Fruit fly (Drosophila melanogaster) whole organism, prepupa: ENCODE results near the gene Sc2.
A peak's percentile ranks its signal among the peaks of the same experiment; 100 is the strongest.

ENCODE experiments used
- CG10669 ChIP-seq: fragments of 200-800 bp; sonication (Bioruptor generic); optimal IDR thresholded peaks from 3 replicates; lab custom pipeline; 2018; ENCODE audit warnings: missing biosample characterization, mild to moderate bottlenecking, missing genetic modification characterization, moderate library complexity
- CG11762 ChIP-seq: fragments of 200-800 bp; sonication (Bioruptor generic); optimal IDR thresholded peaks from 3 replicates; lab custom pipeline; 2016; ENCODE audit warnings: missing biosample characterization, missing genetic modification characterization; ENCODE audit not compliant: insufficient read depth
- CG11902 ChIP-seq: fragments of 200-800 bp; sonication (Bioruptor generic); optimal IDR thresholded peaks from 3 replicates; lab custom pipeline; 2016; ENCODE audit warnings: missing biosample characterization, missing genetic modification characterization
- CG15336 ChIP-seq: fragments of 200-800 bp; sonication (Bioruptor generic); IDR thresholded peaks from 2 replicates; pipeline ENCODE4 v1.3.6; 2022; ENCODE audit warnings: missing biosample characterization, missing genetic modification characterization
- CG1621 ChIP-seq: fragments of 200-800 bp; sonication (Bioruptor generic); optimal IDR thresholded peaks from 3 replicates; lab custom pipeline; 2018; ENCODE audit warnings: missing biosample characterization, mild to moderate bottlenecking, missing genetic modification characterization
- CG3032 ChIP-seq: fragments of 200-800 bp; optimal IDR thresholded peaks from 2 replicates; lab custom pipeline; 2019; ENCODE audit warnings: missing biosample characterization, mild to moderate bottlenecking, missing genetic modification characterization, moderate library complexity
- CG32006 ChIP-seq: fragments of 200-800 bp; sonication (Bioruptor generic); optimal IDR thresholded peaks from 3 replicates; lab custom pipeline; 2017; ENCODE audit warnings: missing biosample characterization, mild to moderate bottlenecking, missing genetic modification characterization
- CG34406 ChIP-seq: fragments of 200-800 bp; sonication (Bioruptor generic); optimal IDR thresholded peaks from 3 replicates; lab custom pipeline; 2016; ENCODE audit warnings: missing biosample characterization, missing genetic modification characterization
- CG3919 ChIP-seq: fragments of 200-800 bp; sonication (Bioruptor generic); optimal IDR thresholded peaks from 3 replicates; lab custom pipeline; 2016; ENCODE audit warnings: missing biosample characterization, missing genetic modification characterization
- CG6163 ChIP-seq: fragments of 200-800 bp; sonication (Bioruptor generic); IDR thresholded peaks from 3 replicates; pipeline ENCODE4 v1.3.6; 2022; ENCODE audit warnings: missing biosample characterization, missing genetic modification characterization
- CG6792 ChIP-seq: fragments of 200-800 bp; sonication (Bioruptor generic); optimal IDR thresholded peaks from 3 replicates; lab custom pipeline; 2016; ENCODE audit warnings: missing biosample characterization, missing genetic modification characterization
- CG6854 ChIP-seq: fragments of 200-800 bp; sonication (Bioruptor generic); optimal IDR thresholded peaks from 2 replicates; lab custom pipeline; 2017; ENCODE audit warnings: missing biosample characterization, mild to moderate bottlenecking, missing genetic modification characterization
- CG7368 ChIP-seq: fragments of 200-800 bp; sonication (Bioruptor generic); optimal IDR thresholded peaks from 3 replicates; lab custom pipeline; 2016; ENCODE audit warnings: missing biosample characterization, missing genetic modification characterization
- CG8119 ChIP-seq: fragments of 200-800 bp; sonication (Bioruptor generic); IDR thresholded peaks from 3 replicates; pipeline ENCODE4 v1.3.6; 2022; ENCODE audit warnings: missing biosample characterization, missing genetic modification characterization
- CG8632 ChIP-seq: fragments of 200-800 bp; sonication (Bioruptor generic); optimal IDR thresholded peaks from 3 replicates; lab custom pipeline; 2016; ENCODE audit warnings: missing biosample characterization, missing genetic modification characterization
- CG9139 ChIP-seq: fragments of 200-800 bp; sonication (Bioruptor generic); optimal IDR thresholded peaks from 3 replicates; lab custom pipeline; 2017; ENCODE audit warnings: missing biosample characterization, mild to moderate bottlenecking, missing genetic modification characterization
- Eip78C ChIP-seq: fragments of 200-800 bp; sonication (Bioruptor generic); peaks from one replicate; lab custom pipeline; 2016; ENCODE audit warnings: missing biosample characterization, missing genetic modification characterization
- Eip93F ChIP-seq: fragments of 200-800 bp; sonication (Bioruptor generic); optimal IDR thresholded peaks from 2 replicates; lab custom pipeline; 2016; ENCODE audit warnings: missing biosample characterization, mild to moderate bottlenecking, missing genetic modification characterization
- Ets21C ChIP-seq: fragments of 200-800 bp; sonication (Bioruptor generic); optimal IDR thresholded peaks from 3 replicates; lab custom pipeline; 2016; ENCODE audit warnings: missing biosample characterization, missing genetic modification characterization
- Gug ChIP-seq: fragments of 200-800 bp; sonication (Bioruptor generic); IDR thresholded peaks from 2 replicates; pipeline ENCODE4 v1.3.6; 2022; ENCODE audit warnings: missing biosample characterization, missing genetic modification characterization
- Hr38 ChIP-seq: sonication (Bioruptor generic); optimal IDR thresholded peaks from 2 replicates; lab custom pipeline; 2016; ENCODE audit warnings: missing biosample characterization, missing genetic modification characterization
- Hr4 ChIP-seq: fragments of 200-800 bp; sonication (Bioruptor generic); optimal IDR thresholded peaks from 3 replicates; lab custom pipeline; 2016; ENCODE audit warnings: missing biosample characterization, missing genetic modification characterization
- Lpt ChIP-seq: fragments of 200-800 bp; sonication (Bioruptor generic); optimal IDR thresholded peaks from 3 replicates; lab custom pipeline; 2016; ENCODE audit warnings: missing biosample characterization, missing genetic modification characterization
- OdsH ChIP-seq: fragments of 200-800 bp; sonication (Bioruptor generic); optimal IDR thresholded peaks from 3 replicates; lab custom pipeline; 2016; ENCODE audit warnings: missing biosample characterization, missing genetic modification characterization
- Sox102F ChIP-seq: fragments of 200-800 bp; sonication (Bioruptor generic); optimal IDR thresholded peaks from 2 replicates; lab custom pipeline; 2016; ENCODE audit warnings: missing biosample characterization, mild to moderate bottlenecking, missing genetic modification characterization
- Sox14 ChIP-seq: fragments of 200-800 bp; sonication (Bioruptor generic); optimal IDR thresholded peaks from 3 replicates; lab custom pipeline; 2016; ENCODE audit warnings: missing biosample characterization, missing genetic modification characterization
- Sox15 ChIP-seq: fragments of 200-800 bp; sonication (Bioruptor generic); optimal IDR thresholded peaks from 3 replicates; lab custom pipeline; 2016; ENCODE audit warnings: missing biosample characterization, missing genetic modification characterization
- achi ChIP-seq: fragments of 200-800 bp; sonication (Bioruptor generic); optimal IDR thresholded peaks from 3 replicates; lab custom pipeline; 2016; ENCODE audit warnings: missing biosample characterization, missing genetic modification characterization
- acj6 ChIP-seq: fragments of 200-800 bp; sonication (Bioruptor generic); optimal IDR thresholded peaks from 3 replicates; lab custom pipeline; 2016; ENCODE audit warnings: missing biosample characterization, missing genetic modification characterization
- dac ChIP-seq: fragments of 200-800 bp; sonication (Bioruptor generic); optimal IDR thresholded peaks from 2 replicates; lab custom pipeline; 2017; ENCODE audit warnings: missing biosample characterization, mild to moderate bottlenecking, missing genetic modification characterization
- eg ChIP-seq: fragments of 200-800 bp; sonication (Bioruptor generic); IDR thresholded peaks from 3 replicates; pipeline ENCODE4 v1.3.6; 2022; ENCODE audit warnings: missing biosample characterization, missing genetic modification characterization
- fd59A ChIP-seq: fragments of 200-800 bp; sonication (Bioruptor generic); optimal IDR thresholded peaks from 2 replicates; lab custom pipeline; 2017; ENCODE audit warnings: missing biosample characterization, mild to moderate bottlenecking, missing genetic modification characterization, missing genetic modification reagents
- fkh ChIP-seq: fragments of 200-800 bp; sonication (Bioruptor generic); optimal IDR thresholded peaks from 3 replicates; lab custom pipeline; 2017; ENCODE audit warnings: missing biosample characterization, mild to moderate bottlenecking, missing genetic modification characterization, moderate library complexity
- lz ChIP-seq: fragments of 200-800 bp; sonication (Bioruptor generic); optimal IDR thresholded peaks from 3 replicates; lab custom pipeline; 2016; ENCODE audit warnings: missing biosample characterization, missing genetic modification characterization
- salr ChIP-seq, 2 experiments: fragments of 200-800 bp; sonication (Bioruptor generic); optimal IDR thresholded peaks; 3 replicates each; lab custom pipeline; 2016 to 2018; ENCODE audit warnings: missing biosample characterization in 2 of 2, missing genetic modification characterization in 2 of 2, mild to moderate bottlenecking in 1 of 2
- ss ChIP-seq, 2 experiments: fragments of 200-800 bp; sonication (Bioruptor generic); optimal IDR thresholded peaks; 2 replicates in 1 of 2; 3 replicates in 1 of 2; lab custom pipeline; 2017 to 2018; ENCODE audit warnings: mild to moderate bottlenecking in 2 of 2, missing biosample characterization in 2 of 2, missing genetic modification characterization in 2 of 2, moderate library complexity in 1 of 2
- svp ChIP-seq: fragments of 200-800 bp; sonication (Bioruptor generic); peaks from one replicate; lab custom pipeline; 2016; ENCODE audit warnings: missing biosample characterization, missing genetic modification characterization
- topi ChIP-seq: fragments of 200-800 bp; sonication (Bioruptor generic); optimal IDR thresholded peaks from 3 replicates; lab custom pipeline; 2016; ENCODE audit warnings: missing biosample characterization, missing genetic modification characterization
- vri ChIP-seq: fragments of 200-800 bp; sonication (Bioruptor generic); optimal IDR thresholded peaks from 3 replicates; lab custom pipeline; 2016; ENCODE audit warnings: missing biosample characterization, mild to moderate bottlenecking, missing genetic modification characterization

The Sc2 gene

dm6 chr3L:3923631-3924274 lies 20.5 kb downstream of the Sc2 start:
- peak; percentile 74 for TF ChIP-seq vri (GFP tag; lab: Kevin White, UChicago)
- TF ChIP-seq CG7368 (GFP tag; lab: Kevin White, UChicago): no peak

dm6 chr3L:3925487-3925886 lies 22.2 kb downstream of the Sc2 start:
- TF ChIP-seq achi (GFP tag; lab: Kevin White, UChicago) (no peak), vri (GFP tag; lab: Kevin White, UChicago) (peak; percentile 69)

DNA sequence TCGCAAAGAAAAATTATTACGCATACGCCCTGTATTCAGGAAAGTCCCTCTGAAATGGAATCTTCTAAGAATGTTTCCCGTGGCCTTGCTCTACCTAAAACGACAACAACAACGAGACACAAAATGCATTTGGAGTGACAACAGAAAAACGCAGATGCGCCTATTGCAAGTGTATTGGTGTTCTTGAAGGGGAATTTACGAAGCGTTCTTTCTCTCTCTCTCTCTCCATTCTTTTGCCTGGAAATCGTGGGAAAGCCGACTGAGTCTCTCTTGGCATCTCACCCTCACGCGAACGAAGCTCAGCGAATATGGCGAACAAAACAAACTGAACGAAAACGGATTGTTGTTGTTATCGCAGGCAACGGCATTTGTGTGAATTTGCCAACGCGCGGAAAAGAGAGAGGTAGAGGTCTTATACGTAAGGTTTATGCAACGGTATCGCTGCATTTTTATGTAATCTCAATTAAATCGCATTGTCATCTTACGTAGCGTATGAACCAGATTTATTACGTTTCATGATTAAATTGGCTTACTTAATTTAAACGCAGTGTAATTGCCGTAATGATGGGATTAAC lies 23.0 kb downstream of the Sc2 start:
- TF ChIP-seq CG8632 (GFP tag; lab: Kevin White, UChicago): no peak
- no peak for TF ChIP-seq CG1621 (tag; lab: Kevin White, UChicago)
- no peak for TF ChIP-seq CG10669 (GFP tag; lab: Kevin White, UChicago)
- peak; percentile 30 for TF ChIP-seq Eip78C (GFP tag; lab: Kevin White, UChicago)
- no peak for TF ChIP-seq lz
- TF ChIP-seq CG6792 (GFP tag; lab: Kevin White, UChicago): no peak
- no peak for TF ChIP-seq CG3919 (GFP tag; lab: Kevin White, UChicago)
- TF ChIP-seq Hr38 (GFP tag; lab: Kevin White, UChicago): no peak
- TF ChIP-seq Sox14 (GFP tag; lab: Kevin White, UChicago): no peak
- no peak for TF ChIP-seq Ets21C (GFP tag; lab: Kevin White, UChicago)
- no peak for TF ChIP-seq salr (GFP tag; optimal IDR thresholded peaks at IDR 0.05; lab: Kevin White, UChicago)
- peak; percentile 96 for TF ChIP-seq vri (GFP tag; lab: Kevin White, UChicago)
- no peak for TF ChIP-seq achi (GFP tag; lab: Kevin White, UChicago)
- TF ChIP-seq dac (GFP tag; lab: Kevin White, UChicago): no peak

DNA sequence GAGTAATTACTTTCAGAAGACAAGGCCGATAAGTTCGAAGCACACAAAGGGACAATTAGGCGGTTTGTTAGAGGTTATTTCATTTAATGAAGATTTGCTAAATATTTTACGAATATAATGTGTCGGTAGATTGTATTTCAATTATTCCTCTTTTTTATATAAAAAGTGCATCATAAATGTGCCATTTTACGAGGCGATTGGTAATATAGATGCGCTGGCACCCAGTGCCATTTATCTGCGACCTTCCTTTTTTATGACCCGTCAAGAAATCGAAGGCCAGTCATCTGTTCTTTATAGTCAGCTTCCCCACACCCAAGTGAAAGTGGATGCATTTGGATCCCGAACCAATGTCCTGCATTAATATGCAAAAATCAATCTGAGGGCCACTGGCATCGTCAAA lies 24.2 kb downstream of the Sc2 start:
- TF ChIP-seq dac (GFP tag; lab: Kevin White, UChicago) (no peak), ss (GFP tag; optimal IDR thresholded peaks at IDR 0.05; lab: Kevin White, UChicago) (no peak)

DNA sequence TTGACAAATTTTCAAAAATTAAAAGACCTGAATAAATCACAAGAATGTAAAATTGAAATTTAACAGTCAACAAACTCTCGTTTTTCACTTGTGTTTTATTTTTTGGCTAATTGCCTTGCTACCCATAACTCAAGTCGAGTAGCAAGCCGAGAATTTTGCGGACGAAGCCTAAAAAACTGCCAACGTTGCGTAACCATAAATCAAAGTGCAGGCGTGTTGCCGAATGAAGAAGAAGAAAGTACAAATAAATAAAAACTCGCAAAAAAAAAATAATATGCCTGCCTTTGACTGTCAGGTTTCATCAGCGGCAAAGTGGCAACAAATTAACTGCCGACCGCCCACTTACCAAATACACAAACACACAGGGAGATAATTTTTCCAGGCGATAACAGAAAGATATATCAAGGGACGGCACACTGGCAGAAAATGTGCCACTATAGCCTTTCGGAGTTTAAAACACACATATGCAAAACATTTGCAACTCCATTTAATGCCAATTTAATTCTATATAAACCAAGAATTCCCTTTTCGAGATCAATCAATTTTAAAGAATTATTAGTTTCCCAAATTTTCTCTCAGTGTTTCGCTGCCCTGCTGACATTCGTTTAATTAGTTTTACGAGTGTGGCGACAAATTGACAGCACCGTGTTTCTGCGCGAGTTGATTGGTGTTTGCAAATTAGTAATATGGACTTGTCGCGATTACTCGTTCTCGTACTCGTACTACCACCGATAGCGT lies 25.1 kb downstream of the Sc2 start:
- no peak for TF ChIP-seq CG3032 (tag; lab: Kevin White, UChicago)
- peak; percentile 83 for TF ChIP-seq CG11902 (GFP tag; lab: Kevin White, UChicago)
- TF ChIP-seq lz: peak; percentile 85
- no peak for TF ChIP-seq Hr38 (GFP tag; lab: Kevin White, UChicago)
- peak; percentile 53 for TF ChIP-seq Lpt (GFP tag; lab: Kevin White, UChicago)
- TF ChIP-seq CG3919 (GFP tag; lab: Kevin White, UChicago): peak; percentile 80
- peak; percentile 96 for TF ChIP-seq svp
- TF ChIP-seq Eip93F: peak; percentile 69
- peak; percentile 80 for TF ChIP-seq eg (GFP tag; lab: Robert Waterston, UW)
- TF ChIP-seq CG10669 (GFP tag; lab: Kevin White, UChicago): peak; percentile 60
- peak; percentile 82 for TF ChIP-seq CG8119 (GFP tag; lab: Robert Waterston, UW)
- TF ChIP-seq CG32006 (GFP tag; lab: Kevin White, UChicago): peak; percentile 75
- peak; percentile 62 for TF ChIP-seq CG11762 (GFP tag; lab: Kevin White, UChicago)
- peak; percentile 51 to 62 for TF ChIP-seq salr (GFP tag; optimal IDR thresholded peaks at IDR 0.05; lab: Kevin White, UChicago)
- peak; percentile 90 for TF ChIP-seq CG6163 (GFP tag; lab: Robert Waterston, UW)
- TF ChIP-seq OdsH (GFP tag; lab: Kevin White, UChicago): peak; percentile 86
- TF ChIP-seq fkh (GFP tag; lab: Kevin White, UChicago): peak; percentile 55
- peak; percentile 91 for TF ChIP-seq Sox102F (GFP tag; lab: Kevin White, UChicago)
- TF ChIP-seq CG15336 (GFP tag; lab: Robert Waterston, UW): peak; percentile 78
- peak; percentile 73 for TF ChIP-seq fd59A (GFP tag; lab: Kevin White, UChicago)
- TF ChIP-seq Sox15: peak; percentile 86
- peak; percentile 87 for TF ChIP-seq acj6 (GFP tag; lab: Kevin White, UChicago)
- peak; percentile 78 for TF ChIP-seq Hr4 (GFP tag; lab: Kevin White, UChicago)
- peak; percentile 91 for TF ChIP-seq CG34406 (GFP tag; lab: Kevin White, UChicago)
- peak; percentile 70 for TF ChIP-seq Gug (GFP tag; lab: Robert Waterston, UW)
- TF ChIP-seq Ets21C (GFP tag; lab: Kevin White, UChicago): peak; percentile 81
- TF ChIP-seq CG6854 (GFP tag; lab: Kevin White, UChicago): no peak
- peak; percentile 57 for TF ChIP-seq CG1621 (tag; lab: Kevin White, UChicago)
- no peak for TF ChIP-seq dac (GFP tag; lab: Kevin White, UChicago)
- TF ChIP-seq topi: peak; percentile 86
- no peak for TF ChIP-seq CG9139
